Fruit fly (Drosophila melanogaster): ENCODE results near the gene Notum.

DNA sequence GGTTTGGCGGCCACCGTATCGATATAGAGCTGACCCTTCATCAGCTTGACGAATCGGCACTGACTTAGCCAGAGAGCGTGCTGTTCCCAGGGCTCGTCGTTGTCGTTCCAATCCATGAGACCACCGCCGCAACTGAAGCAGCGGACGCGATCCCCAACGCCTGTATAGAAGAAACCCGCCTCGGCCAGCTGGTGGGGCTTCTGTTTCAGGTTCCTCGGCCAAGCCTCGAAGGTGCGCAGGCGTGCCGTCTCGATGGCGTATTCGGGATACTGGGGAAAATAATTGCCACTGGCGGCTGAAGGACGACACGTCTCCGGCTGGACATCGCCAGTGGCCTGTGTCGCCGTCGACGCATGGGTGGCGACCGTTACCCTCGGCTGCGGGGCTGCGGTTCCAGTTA is 15.8 kb downstream of the Notum start:
- TF ChIP-seq CG8478 (optimal IDR thresholded peaks at IDR 0.05) (no peak), psq (optimal IDR thresholded peaks at IDR 0.05) (no peak), usp (GFP tag; optimal IDR thresholded peaks at IDR 0.05) (no peak), pan (optimal IDR thresholded peaks at IDR 0.05) (no peak), Dll (optimal IDR thresholded peaks at IDR 0.05) (no peak)
